Worm (Caenorhabditis elegans) whole organism, L3 larva: Measurements from ENCODE around the gene F48E3.9.

Experiments used
- aly-2 ChIP-seq: fragments of 150-350 bp; optimal IDR thresholded peaks from 2 replicates; lab custom pipeline; 2014; ENCODE audit warnings: missing biosample characterization, missing genetic modification characterization
- daf-12 ChIP-seq: fragments of 150-350 bp; optimal IDR thresholded peaks from 2 replicates; lab custom pipeline; 2014; ENCODE audit warnings: missing biosample characterization, missing genetic modification reagents, missing genetic modification characterization
- egl-27 ChIP-seq: sonication (generic microtip); optimal IDR thresholded peaks from 4 replicates; lab custom pipeline; 2017; ENCODE audit warnings: missing biosample characterization, missing genetic modification reagents, missing genetic modification characterization
- egl-5 ChIP-seq: fragments of 150-350 bp; optimal IDR thresholded peaks from 2 replicates; lab custom pipeline; 2017; ENCODE audit warnings: missing biosample characterization, missing genetic modification reagents, missing genetic modification characterization, inconsistent platforms
- fos-1 ChIP-seq: fragments of 150-350 bp; optimal IDR thresholded peaks from 2 replicates; lab custom pipeline; 2014; ENCODE audit warnings: missing biosample characterization, missing genetic modification characterization
- nhr-28 ChIP-seq: fragments of 150-350 bp; optimal IDR thresholded peaks from 2 replicates; lab custom pipeline; 2014; ENCODE audit warnings: missing biosample characterization, missing genetic modification characterization
- pha-4 ChIP-seq: fragments of 150-350 bp; optimal IDR thresholded peaks from 2 replicates; lab custom pipeline; 2014; ENCODE audit warnings: missing biosample characterization, missing genetic modification reagents, missing genetic modification characterization
- pqm-1 ChIP-seq: fragments of 150-350 bp; optimal IDR thresholded peaks from 2 replicates; lab custom pipeline; 2017; ENCODE audit warnings: missing biosample characterization, missing genetic modification characterization, inconsistent platforms
- skn-1 ChIP-seq: fragments of 150-350 bp; optimal IDR thresholded peaks from 2 replicates; lab custom pipeline; 2014; ENCODE audit warnings: missing biosample characterization, missing genetic modification characterization
- tbx-2 ChIP-seq: sonication (generic microtip); optimal IDR thresholded peaks from 2 replicates; lab custom pipeline; 2016; ENCODE audit warnings: mild to moderate bottlenecking, missing genetic modification characterization, missing compliant biosample characterization
- unc-62 ChIP-seq: fragments of 150-350 bp; sonication (generic microtip); optimal IDR thresholded peaks from 4 replicates; lab custom pipeline; 2014; ENCODE audit warnings: missing biosample characterization, missing genetic modification reagents, missing genetic modification characterization
- ztf-4 ChIP-seq: fragments of 150-350 bp; optimal IDR thresholded peaks from 2 replicates; lab custom pipeline; 2014; ENCODE audit warnings: missing biosample characterization, missing genetic modification characterization

ce11 chrX:7447340-7447739 is 33.5 kb upstream of the F48E3.9 start:
- no peak for TF ChIP-seq pha-4 (tag; lab: Kevin White, UChicago)
- no peak for TF ChIP-seq egl-27 (tag; lab: Kevin White, UChicago)
- TF ChIP-seq pqm-1 (tag; lab: Kevin White, UChicago), result no peak
- no peak for TF ChIP-seq egl-5 (tag; lab: Kevin White, UChicago)
- TF ChIP-seq daf-12 (tag; lab: Kevin White, UChicago), result no peak
- no peak for TF ChIP-seq aly-2 (tag; lab: Kevin White, UChicago)
- no peak for TF ChIP-seq skn-1 (tag; lab: Kevin White, UChicago)
- no peak for TF ChIP-seq fos-1 (tag; lab: Kevin White, UChicago)
- TF ChIP-seq unc-62 (GFP tag; lab: Kevin White, UChicago), result no peak
- TF ChIP-seq nhr-28 (tag; lab: Kevin White, UChicago), result no peak
- no peak for TF ChIP-seq ztf-4 (tag; lab: Kevin White, UChicago)
- no peak for TF ChIP-seq tbx-2 (tag; lab: Kevin White, UChicago)
